Worm (Caenorhabditis elegans): ENCODE data around the gene npp-1.
"Not testable (repeated sequence)": the region's sequence is repeated elsewhere in the genome, so short reads cannot be mapped to it uniquely, and the experiment has no call there.

npp-1 gene

ce11 chrIV:9837349-9837748, 20.9 kb upstream of the npp-1 start, which contains the start of gene msp-10:
TSS of gene msp-10 (plus strand) at chrIV:9837649.
- TF ChIP-seq tbp1 (GFP tag; optimal IDR thresholded peaks at IDR 0.05); ceh-91 (GFP tag; IDR thresholded peaks at IDR 0.05); mes-4 (tag; optimal IDR thresholded peaks at IDR 0.05): not testable (repeated sequence)

- no peak for TF ChIP-seq tbx-9 (tag; optimal IDR thresholded peaks at IDR 0.05; ENCODE audit: borderline replicate concordance)
- TF ChIP-seq bed-1 (GFP tag; IDR thresholded peaks at IDR 0.05), result no peak
- no peak for TF ChIP-seq Y56A3A.18 (GFP tag; IDR thresholded peaks at IDR 0.05)
These were observed 17.2 kb upstream of the npp-1 start, which contains the start of the genes kin-24 and msp-56 for ce11 chrIV:9840984-9841590. TSS of gene kin-24 (minus strand) at chrIV:9841084. TSS of gene msp-56 (plus strand) at chrIV:9841540.

ce11 chrIV:9842071-9842470, 16.2 kb upstream of the npp-1 start, which contains the start of gene K07F5.17:
TSS of gene K07F5.17 (plus strand) at chrIV:9842371.
- no peak for TF ChIP-seq snpc-3.4 (tag; optimal IDR thresholded peaks at IDR 0.05)
- no peak for TF ChIP-seq ztf-25 (GFP tag; IDR thresholded peaks at IDR 0.05)
- no peak for TF ChIP-seq ztf-26 (tag; optimal IDR thresholded peaks at IDR 0.05)
- no peak for TF ChIP-seq nhr-120 (GFP tag; IDR thresholded peaks at IDR 0.05)
- TF ChIP-seq cebp-2 (GFP tag; IDR thresholded peaks at IDR 0.05), result no peak
- no peak for TF ChIP-seq C17E4.6 (GFP tag; IDR thresholded peaks at IDR 0.05)
- no peak for TF ChIP-seq bed-2 (GFP tag; IDR thresholded peaks at IDR 0.05)
- no peak for TF ChIP-seq ztf-6 (GFP tag; IDR thresholded peaks at IDR 0.05)

- TF ChIP-seq hsf-1 (GFP tag; IDR thresholded peaks at IDR 0.05) (no peak), Y95B8A.8 (GFP tag; IDR thresholded peaks at IDR 0.05) (no peak), somi-1 (GFP tag; optimal IDR thresholded peaks at IDR 0.05) (no peak), nfya-2 (GFP tag; IDR thresholded peaks at IDR 0.05) (no peak), ztf-18 (tag; optimal IDR thresholded peaks at IDR 0.05) (no peak), repo-1 (tag; optimal IDR thresholded peaks at IDR 0.05) (no peak), bed-1 (GFP tag; IDR thresholded peaks at IDR 0.05) (no peak)
These were observed 14.5 kb upstream of the npp-1 start, which contains the start of gene nspd-2 for ce11 chrIV:9843760-9844159. TSS of gene nspd-2 (plus strand) at chrIV:9844060.

- TF ChIP-seq F33H1.4 (GFP tag; IDR thresholded peaks at IDR 0.05) (no peak), athp-1 (tag; optimal IDR thresholded peaks at IDR 0.05) (no peak), bed-2 (GFP tag; IDR thresholded peaks at IDR 0.05) (no peak), F49E8.2 (tag; optimal IDR thresholded peaks at IDR 0.05; ENCODE audit: insufficient read depth) (no peak), madf-8 (GFP tag; conservative IDR thresholded peaks at IDR 0.05) (no peak), unc-62 (GFP tag; optimal IDR thresholded peaks at IDR 0.05) (no peak), repo-1 (tag; optimal IDR thresholded peaks at IDR 0.05) (no peak), nfya-2 (GFP tag; IDR thresholded peaks at IDR 0.05) (no peak), hmg-20 (GFP tag; IDR thresholded peaks at IDR 0.05) (no peak)
These were observed 11.7 kb upstream of the npp-1 start, which contains the start of gene K07F5.6 for ce11 chrIV:9846574-9846973. TSS of gene K07F5.6 (minus strand) at chrIV:9846674.

ce11 chrIV:9848075-9848474, 10.2 kb upstream of the npp-1 start, which contains the start of gene K07F5.7:
TSS of gene K07F5.7 (minus strand) at chrIV:9848175.
- TF ChIP-seq lag-1 (GFP tag; IDR thresholded peaks at IDR 0.05), result no peak

- TF ChIP-seq T26A5.8 (tag; optimal IDR thresholded peaks at IDR 0.05), result no peak
- no peak for TF ChIP-seq lsy-27 (tag; optimal IDR thresholded peaks at IDR 0.05; ENCODE audit: borderline replicate concordance, insufficient read depth)
- TF ChIP-seq athp-1 (tag; optimal IDR thresholded peaks at IDR 0.05), result no peak
- TF ChIP-seq ztf-22 (GFP tag; optimal IDR thresholded peaks at IDR 0.05), result no peak
- TF ChIP-seq dpff-1 (tag; optimal IDR thresholded peaks at IDR 0.05), result no peak
- TF ChIP-seq F33H1.4 (GFP tag; IDR thresholded peaks at IDR 0.05), result no peak
- TF ChIP-seq nhr-90 (tag; optimal IDR thresholded peaks at IDR 0.05), result no peak
- no peak for TF ChIP-seq snpc-1.3 (tag; optimal IDR thresholded peaks at IDR 0.05; ENCODE audit: insufficient read depth)
- TF ChIP-seq sdz-38 (tag; optimal IDR thresholded peaks at IDR 0.05), result no peak
- no peak for TF ChIP-seq K11D2.4 (GFP tag; IDR thresholded peaks at IDR 0.05)
- TF ChIP-seq ztf-26 (tag; optimal IDR thresholded peaks at IDR 0.05), result no peak
- TF ChIP-seq hlh-26 (GFP tag; conservative IDR thresholded peaks at IDR 0.05), result no peak
- TF ChIP-seq Y53F4B.3 (GFP tag; IDR thresholded peaks at IDR 0.05), result no peak
- TF ChIP-seq atf-7 (tag; optimal IDR thresholded peaks at IDR 0.05), result no peak
These were observed 8.7 kb upstream of the npp-1 start, which contains the start of gene K07F5.8 for ce11 chrIV:9849624-9850023. TSS of gene K07F5.8 (minus strand) at chrIV:9849724.

All from whole organism, young adult.